Fruit fly (Drosophila melanogaster): Measurements from ENCODE around the gene CG31730.
"Not testable (repeated sequence)": the region's sequence is repeated elsewhere in the genome, so short reads cannot be mapped to it uniquely, and the experiment has no call there.

The CG31730 gene

dm6 chr2L:13219281-13220092, 40.1 kb downstream of the CG31730 start, which contains the start of the genes CG9426 and mRF1:
TSS of gene CG9426 (minus strand) at chr2L:13219923.
TSS of gene mRF1 (plus strand) at chr2L:13219979.
- TF ChIP-seq CG8301 (tag; optimal IDR thresholded peaks at IDR 0.05) (no peak), fd96Ca (GFP tag; IDR thresholded peaks at IDR 0.05) (no peak), Ets98B (GFP tag; IDR thresholded peaks at IDR 0.05) (no peak), CG14655 (GFP tag; optimal IDR thresholded peaks at IDR 0.05) (no peak), CG8159 (tag; optimal IDR thresholded peaks at IDR 0.05) (no peak), EcR (GFP tag; optimal IDR thresholded peaks at IDR 0.05) (peak; percentile 22), CG9948 (tag; optimal IDR thresholded peaks at IDR 0.05) (no peak), CG34367 (tag; optimal IDR thresholded peaks at IDR 0.05) (no peak)

dm6 chr2L:13215640-13216129, 43.9 kb downstream of the CG31730 start:
- peak; percentile 62; the same call in 1 of the 3 replicates for TF ChIP-seq CG4496 (GFP tag; IDR thresholded peaks at IDR 0.05)
- peak; percentile 47; the same call in 1 of the 2 replicates for TF ChIP-seq CG32121 (GFP tag; IDR thresholded peaks at IDR 0.05)
- peak; percentile 48 for TF ChIP-seq D1 (tag; optimal IDR thresholded peaks at IDR 0.05)
- TF ChIP-seq Ets98B (GFP tag; IDR thresholded peaks at IDR 0.05), result 0 out of 2 replicates have a peak, but pooled peaks have one; percentile 42

- TF ChIP-seq D1 (tag; optimal IDR thresholded peaks at IDR 0.05) (no peak), CG4496 (GFP tag; IDR thresholded peaks at IDR 0.05) (no peak), Snoo (tag; optimal IDR thresholded peaks at IDR 0.05) (no peak), CG17806 (tag; optimal IDR thresholded peaks at IDR 0.05) (no peak), CG13204 (GFP tag; optimal IDR thresholded peaks at IDR 0.05) (no peak), CG34367 (tag; optimal IDR thresholded peaks at IDR 0.05) (no peak), CG14655 (GFP tag; optimal IDR thresholded peaks at IDR 0.05) (no peak), rn (GFP tag; IDR thresholded peaks at IDR 0.05) (no peak), CG32121 (GFP tag; IDR thresholded peaks at IDR 0.05) (no peak), CG8159 (tag; optimal IDR thresholded peaks at IDR 0.05) (no peak), gl (tag; optimal IDR thresholded peaks at IDR 0.05) (no peak), Pif1A (GFP tag; optimal IDR thresholded peaks at IDR 0.05) (no peak), Pif1B (GFP tag; optimal IDR thresholded peaks at IDR 0.05) (no peak), CG9948 (tag; optimal IDR thresholded peaks at IDR 0.05) (no peak), fd96Ca (GFP tag; IDR thresholded peaks at IDR 0.05) (no peak), CG8301 (tag; optimal IDR thresholded peaks at IDR 0.05) (no peak), CG10348 (GFP tag; IDR thresholded peaks at IDR 0.05) (no peak), EcR (GFP tag; optimal IDR thresholded peaks at IDR 0.05) (no peak), CG15710 (tag; optimal IDR thresholded peaks at IDR 0.05) (no peak)
These were observed 44.5 kb downstream of the CG31730 start, which contains the start of gene kek4 for dm6 chr2L:13215010-13215409. TSS of gene kek4 (minus strand) at chr2L:13215350.

dm6 chr2L:13211764-13212265, 47.7 kb downstream of the CG31730 start, which contains the start of gene CG15482:
TSS of gene CG15482 (minus strand) at chr2L:13211814.
- not testable (repeated sequence) for TF ChIP-seq CG32121 (GFP tag; IDR thresholded peaks at IDR 0.05); CG15710 (tag; optimal IDR thresholded peaks at IDR 0.05); Pif1B (GFP tag; optimal IDR thresholded peaks at IDR 0.05)
